Fruit fly (Drosophila melanogaster) whole organism, embryonic: ENCODE results near the gene Lcch3.

Experiments used
- Atf6 ChIP-seq: fragments of 200-800 bp; sonication (Bioruptor generic); IDR thresholded peaks from 2 replicates; pipeline ENCODE4 v1.3.6; 2022; ENCODE audit warnings: missing biosample characterization, missing genetic modification characterization
- C15 ChIP-seq: fragments of 200-800 bp; sonication (Bioruptor generic); IDR thresholded peaks from 3 replicates; pipeline ENCODE4 v1.3.6; 2022; ENCODE audit warnings: missing biosample characterization, missing genetic modification characterization
- CG10147 ChIP-seq: fragments of 200-800 bp; sonication (Bioruptor generic); optimal IDR thresholded peaks from 2 replicates; lab custom pipeline; 2019; ENCODE audit warnings: missing biosample characterization, mild to moderate bottlenecking, missing genetic modification characterization, moderate library complexity
- CG1024 ChIP-seq: fragments of 200-800 bp; sonication (Bioruptor generic); IDR thresholded peaks from 2 replicates; pipeline ENCODE4 v1.3.6; 2022; ENCODE audit warnings: missing biosample characterization, missing genetic modification characterization
- CG10979 ChIP-seq: fragments of 200-800 bp; sonication (Bioruptor generic); optimal IDR thresholded peaks from 2 replicates; lab custom pipeline; 2018; ENCODE audit warnings: missing biosample characterization, mild to moderate bottlenecking, missing genetic modification characterization, moderate library complexity
- CG11695 ChIP-seq: fragments of 200-800 bp; sonication (Bioruptor generic); IDR thresholded peaks from 3 replicates; pipeline ENCODE4 v1.3.6; 2022; ENCODE audit warnings: missing biosample characterization, missing genetic modification characterization
- CG11696 ChIP-seq: fragments of 200-800 bp; sonication (Bioruptor generic); IDR thresholded peaks from 2 replicates; pipeline ENCODE4 v1.3.6; 2022; ENCODE audit warnings: missing biosample characterization, missing genetic modification characterization
- CG12391 ChIP-seq: fragments of 200-800 bp; sonication (Bioruptor generic); optimal IDR thresholded peaks from 3 replicates; lab custom pipeline; 2018; ENCODE audit warnings: missing biosample characterization, mild to moderate bottlenecking, missing genetic modification characterization, moderate library complexity
- CG12769 ChIP-seq: fragments of 200-800 bp; sonication (Bioruptor generic); optimal IDR thresholded peaks from 2 replicates; lab custom pipeline; 2019; ENCODE audit warnings: missing biosample characterization, mild to moderate bottlenecking, missing genetic modification characterization, moderate library complexity
- CG14710 ChIP-seq: fragments of 200-800 bp; sonication (Bioruptor generic); optimal IDR thresholded peaks from 3 replicates; lab custom pipeline; 2019; ENCODE audit warnings: missing biosample characterization, mild to moderate bottlenecking, missing genetic modification characterization, moderate library complexity
- CG1603 ChIP-seq: fragments of 200-800 bp; sonication (Bioruptor generic); optimal IDR thresholded peaks from 2 replicates; lab custom pipeline; 2019; ENCODE audit warnings: missing biosample characterization, mild to moderate bottlenecking, missing genetic modification characterization, moderate library complexity
- CG1647 ChIP-seq: fragments of 200-800 bp; sonication (Bioruptor generic); optimal IDR thresholded peaks from 3 replicates; lab custom pipeline; 2016; ENCODE audit warnings: missing biosample characterization, missing genetic modification characterization
- CG17359 ChIP-seq: fragments of 200-800 bp; sonication (Bioruptor generic); optimal IDR thresholded peaks from 3 replicates; lab custom pipeline; 2018; ENCODE audit warnings: missing biosample characterization, mild to moderate bottlenecking, missing genetic modification characterization, moderate library complexity
- CG17361 ChIP-seq: fragments of 200-800 bp; sonication (Bioruptor generic); IDR thresholded peaks from 3 replicates; pipeline ENCODE4 v1.3.6; 2022; ENCODE audit warnings: missing biosample characterization, missing genetic modification characterization
- CG17802 ChIP-seq: fragments of 200-800 bp; sonication (Bioruptor generic); optimal IDR thresholded peaks from 2 replicates; lab custom pipeline; 2018; ENCODE audit warnings: missing biosample characterization, mild to moderate bottlenecking, missing genetic modification characterization, moderate library complexity
- CG1792 ChIP-seq: fragments of 200-800 bp; sonication (Bioruptor generic); optimal IDR thresholded peaks from 2 replicates; lab custom pipeline; 2016; ENCODE audit warnings: missing biosample characterization, missing genetic modification characterization
- CG30020 ChIP-seq: fragments of 200-800 bp; optimal IDR thresholded peaks from 2 replicates; lab custom pipeline; 2019; ENCODE audit warnings: missing biosample characterization, mild to moderate bottlenecking, missing genetic modification characterization, moderate library complexity
- CG30403 ChIP-seq: fragments of 200-800 bp; sonication (Bioruptor generic); optimal IDR thresholded peaks from 3 replicates; lab custom pipeline; 2016; ENCODE audit warnings: missing biosample characterization, missing genetic modification characterization
- CG30431 ChIP-seq: fragments of 200-800 bp; sonication (Bioruptor generic); optimal IDR thresholded peaks from 2 replicates; lab custom pipeline; 2017; ENCODE audit warnings: missing biosample characterization, missing genetic modification characterization
- CG4707 ChIP-seq: fragments of 200-800 bp; sonication (Bioruptor generic); optimal IDR thresholded peaks from 2 replicates; lab custom pipeline; 2018; ENCODE audit warnings: missing biosample characterization, mild to moderate bottlenecking, missing genetic modification characterization, moderate library complexity
- CG6683 ChIP-seq: fragments of 200-800 bp; sonication (Bioruptor generic); optimal IDR thresholded peaks from 2 replicates; lab custom pipeline; 2017; ENCODE audit warnings: missing biosample characterization, mild to moderate bottlenecking, missing genetic modification characterization, missing genetic modification reagents
- CG7357 ChIP-seq: fragments of 200-800 bp; sonication (Bioruptor generic); IDR thresholded peaks from 3 replicates; pipeline ENCODE4 v1.3.6; 2022; ENCODE audit warnings: missing biosample characterization, missing genetic modification characterization
- CG9797 ChIP-seq: fragments of 200-800 bp; sonication (Bioruptor generic); optimal IDR thresholded peaks from 3 replicates; lab custom pipeline; 2018; ENCODE audit warnings: missing biosample characterization, mild to moderate bottlenecking, missing genetic modification characterization
- CTCF ChIP-seq: fragments of 200-800 bp; sonication (Bioruptor generic); optimal IDR thresholded peaks from 2 replicates; lab custom pipeline; 2017; ENCODE audit warnings: missing biosample characterization, mild to moderate bottlenecking, missing genetic modification characterization, moderate library complexity
- Hey ChIP-seq: fragments of 200-800 bp; sonication (Bioruptor generic); optimal IDR thresholded peaks from 3 replicates; lab custom pipeline; 2018; ENCODE audit warnings: missing biosample characterization, mild to moderate bottlenecking, missing genetic modification characterization
- Hsf ChIP-seq: fragments of 200-800 bp; sonication (Bioruptor generic); optimal IDR thresholded peaks from 3 replicates; lab custom pipeline; 2016; ENCODE audit warnings: missing biosample characterization, missing genetic modification characterization
- Lim3 ChIP-seq: fragments of 200-800 bp; sonication (Bioruptor generic); IDR thresholded peaks from 2 replicates; pipeline ENCODE4 v1.3.6; 2022; ENCODE audit warnings: missing biosample characterization, missing genetic modification characterization
- Mrtf ChIP-seq: fragments of 200-800 bp; sonication (Bioruptor generic); IDR thresholded peaks from 3 replicates; pipeline ENCODE4 v1.3.6; 2022; ENCODE audit warnings: missing biosample characterization, missing genetic modification characterization
- Oli ChIP-seq: fragments of 200-800 bp; sonication (Bioruptor generic); optimal IDR thresholded peaks from 2 replicates; lab custom pipeline; 2018; ENCODE audit warnings: missing biosample characterization, mild to moderate bottlenecking, missing genetic modification characterization, moderate library complexity
- Pdp1 ChIP-seq, 2 experiments: fragments of 200-800 bp; sonication (Bioruptor generic); optimal IDR thresholded peaks; 3 replicates each; lab custom pipeline; 2016; ENCODE audit warnings: missing biosample characterization in 2 of 2, missing genetic modification characterization in 2 of 2, mild to moderate bottlenecking in 1 of 2, moderate library complexity in 1 of 2
- Rx ChIP-seq: fragments of 200-800 bp; sonication (Bioruptor generic); IDR thresholded peaks from 2 replicates; pipeline ENCODE4 v1.3.6; 2022; ENCODE audit warnings: missing biosample characterization, missing genetic modification characterization
- ara ChIP-seq: fragments of 200-800 bp; sonication (Bioruptor generic); IDR thresholded peaks from 2 replicates; pipeline ENCODE4 v1.3.6; 2022; ENCODE audit warnings: missing biosample characterization, missing genetic modification characterization
- bcd ChIP-seq: fragments of 200-800 bp; sonication (Bioruptor generic); optimal IDR thresholded peaks from 2 replicates; lab custom pipeline; 2017; ENCODE audit warnings: missing biosample characterization, mild to moderate bottlenecking, missing genetic modification characterization
- cad ChIP-seq: fragments of >200 bp; optimal IDR thresholded peaks from 2 replicates; lab custom pipeline; 2017; ENCODE audit warnings: missing biosample characterization, missing genetic modification characterization
- dm ChIP-seq: fragments of 200-800 bp; sonication (Bioruptor generic); optimal IDR thresholded peaks from 3 replicates; lab custom pipeline; 2016; ENCODE audit warnings: missing biosample characterization, missing genetic modification characterization
- dmrt11E ChIP-seq: fragments of 200-800 bp; sonication (Bioruptor generic); optimal IDR thresholded peaks from 3 replicates; lab custom pipeline; 2018; ENCODE audit warnings: missing biosample characterization, mild to moderate bottlenecking, missing genetic modification characterization, moderate library complexity
- en ChIP-seq: fragments of 200-800 bp; sonication (Bioruptor generic); optimal IDR thresholded peaks from 2 replicates; lab custom pipeline; 2016; ENCODE audit warnings: missing biosample characterization, missing genetic modification characterization
- gfzf ChIP-seq: fragments of 200-800 bp; sonication (Bioruptor generic); optimal IDR thresholded peaks from 2 replicates; lab custom pipeline; 2016; ENCODE audit warnings: missing biosample characterization, mild to moderate bottlenecking, missing genetic modification characterization, moderate library complexity
- lola ChIP-seq, 3 experiments: fragments of >200 bp in 2 of 3; fragments of 200-800 bp in 1 of 3; sonication (Bioruptor generic) in 1 of 3; optimal IDR thresholded peaks; 2 replicates each; lab custom pipeline; 2017 to 2019; ENCODE audit warnings: missing biosample characterization in 3 of 3, missing genetic modification characterization in 3 of 3, mild to moderate bottlenecking in 1 of 3, moderate library complexity in 1 of 3
- nerfin-1 ChIP-seq: fragments of 200-800 bp; sonication (Bioruptor generic); optimal IDR thresholded peaks from 3 replicates; lab custom pipeline; 2019; ENCODE audit warnings: missing biosample characterization, mild to moderate bottlenecking, missing genetic modification characterization, moderate library complexity
- otp ChIP-seq: fragments of 200-800 bp; sonication (Bioruptor generic); IDR thresholded peaks from 3 replicates; pipeline ENCODE4, ENCODE4 v1.3.6; 2022; ENCODE audit warnings: missing biosample characterization, missing genetic modification characterization
- pfk ChIP-seq: fragments of 200-800 bp; sonication (Bioruptor generic); optimal IDR thresholded peaks from 2 replicates; lab custom pipeline; 2018; ENCODE audit warnings: missing biosample characterization, mild to moderate bottlenecking, missing genetic modification characterization, moderate library complexity
- row ChIP-seq: fragments of 200-800 bp; sonication (Bioruptor generic); IDR thresholded peaks from 3 replicates; pipeline ENCODE4 v1.3.6; 2022; ENCODE audit warnings: missing biosample characterization, missing genetic modification characterization
- sens ChIP-seq: fragments of 200-800 bp; sonication (Bioruptor generic); peaks from one replicate; lab custom pipeline; 2016; ENCODE audit warnings: missing biosample characterization, missing genetic modification characterization
- sim ChIP-seq: fragments of 200-800 bp; sonication (Bioruptor generic); IDR thresholded peaks from 2 replicates; pipeline ENCODE4 v1.3.6; 2022; ENCODE audit warnings: missing biosample characterization, missing genetic modification characterization
- sna ChIP-seq: fragments of 200-800 bp; sonication (Bioruptor generic); IDR thresholded peaks from 2 replicates; pipeline ENCODE4 v1.3.6; 2022; ENCODE audit warnings: missing biosample characterization, missing genetic modification characterization; ENCODE audit not compliant: partially characterized antibody
- ssp ChIP-seq: fragments of 200-800 bp; sonication (Bioruptor generic); IDR thresholded peaks from 2 replicates; pipeline ENCODE4 v1.3.6; 2022; ENCODE audit warnings: missing biosample characterization, missing genetic modification characterization
- tgo ChIP-seq: fragments of 200-800 bp; sonication (Bioruptor generic); IDR thresholded peaks from 3 replicates; pipeline ENCODE4 v1.3.6; 2022; ENCODE audit warnings: missing biosample characterization, missing genetic modification characterization
- toy ChIP-seq: fragments of 200-800 bp; sonication (Bioruptor generic); IDR thresholded peaks from 2 replicates; pipeline ENCODE4 v1.3.6; 2022; ENCODE audit warnings: missing biosample characterization, missing genetic modification characterization
- twi ChIP-seq: fragments of 200-800 bp; optimal IDR thresholded peaks from 2 replicates; lab custom pipeline; 2019; ENCODE audit warnings: missing biosample characterization, mild to moderate bottlenecking, missing genetic modification characterization, moderate library complexity

Lcch3 gene

dm6 chrX:15934226-15934547, 9.3 kb downstream of the Lcch3 start (continued):
- TF ChIP-seq CG7357: peak; percentile 84
- no peak for TF ChIP-seq sim (GFP tag; lab: Robert Waterston, UW)
- TF ChIP-seq Hsf (GFP tag; lab: Kevin White, UChicago): no peak
- peak; percentile 49 for TF ChIP-seq sens (GFP tag; lab: Kevin White, UChicago)
- TF ChIP-seq dm: no peak
- peak; percentile 94 for TF ChIP-seq CG30020 (tag; lab: Kevin White, UChicago)
- TF ChIP-seq CG30403 (GFP tag; lab: Kevin White, UChicago): no peak
- TF ChIP-seq row (GFP tag; lab: Robert Waterston, UW): peak; percentile 61
- TF ChIP-seq CG1603 (tag; lab: Kevin White, UChicago): peak; percentile 97
- TF ChIP-seq CG1024 (GFP tag; lab: Robert Waterston, UW): peak; percentile 89
- TF ChIP-seq Hey (tag; lab: Kevin White, UChicago): no peak
- peak; percentile 84 for TF ChIP-seq pfk (GFP tag; lab: Kevin White, UChicago)
- no peak for TF ChIP-seq Rx (GFP tag; lab: Robert Waterston, UW)
- peak in 1 of 2 experiments; percentile 57 for TF ChIP-seq Pdp1 (GFP tag; optimal IDR thresholded peaks at IDR 0.05; lab: Kevin White, UChicago)
- peak; percentile 94 for TF ChIP-seq ssp (GFP tag; lab: Robert Waterston, UW)
- no peak for TF ChIP-seq sna
- TF ChIP-seq CG6683 (GFP tag; lab: Kevin White, UChicago): no peak
- TF ChIP-seq Lim3 (GFP tag; lab: Robert Waterston, UW): no peak
- TF ChIP-seq CTCF: no peak
- no peak for TF ChIP-seq CG30431 (GFP tag; lab: Kevin White, UChicago)
- TF ChIP-seq CG11695 (GFP tag; lab: Robert Waterston, UW): no peak

- TF ChIP-seq bcd (GFP tag; lab: Kevin White, UChicago): no peak
- no peak for TF ChIP-seq C15 (GFP tag; lab: Robert Waterston, UW)
- TF ChIP-seq toy: no peak
- TF ChIP-seq CG10979 (tag; lab: Kevin White, UChicago): peak; percentile 0
- TF ChIP-seq CG30020 (tag; lab: Kevin White, UChicago): peak; percentile 95
- no peak for TF ChIP-seq CG11696 (GFP tag; lab: Robert Waterston, UW)
- TF ChIP-seq ara (GFP tag; lab: Robert Waterston, UW): no peak
- no peak for TF ChIP-seq tgo (GFP tag; lab: Robert Waterston, UW)
- no peak for TF ChIP-seq CG12769 (tag; lab: Kevin White, UChicago)
- TF ChIP-seq gfzf (GFP tag; lab: Kevin White, UChicago): peak; percentile 57
- TF ChIP-seq CG17361 (GFP tag; lab: Robert Waterston, UW): 0 out of 3 replicates have a peak, but pooled peaks have one; percentile 35
- no peak for TF ChIP-seq otp (GFP tag; lab: Robert Waterston, UW)
- no peak for TF ChIP-seq dmrt11E (tag; lab: Kevin White, UChicago)
- no peak for TF ChIP-seq CG1792 (GFP tag; lab: Kevin White, UChicago)
- TF ChIP-seq en (GFP tag; lab: Kevin White, UChicago): no peak
- TF ChIP-seq CG4707: no peak
- TF ChIP-seq lola (GFP tag; optimal IDR thresholded peaks at IDR 0.05; lab: Kevin White, UChicago): peak in 1 of 3 experiments; percentile 70
- peak; percentile 23 for TF ChIP-seq CG14710
- no peak for TF ChIP-seq CG1647
- TF ChIP-seq CG10147 (GFP tag; lab: Kevin White, UChicago): no peak
- no peak for TF ChIP-seq cad (GFP tag; lab: Kevin White, UChicago)
- TF ChIP-seq CG12391 (tag; lab: Kevin White, UChicago): no peak
- no peak for TF ChIP-seq Mrtf (GFP tag; lab: Robert Waterston, UW)
- no peak for TF ChIP-seq CG17359 (tag; lab: Kevin White, UChicago)
- TF ChIP-seq Oli (tag; lab: Kevin White, UChicago): no peak
- TF ChIP-seq twi: no peak
- TF ChIP-seq nerfin-1 (tag; lab: Kevin White, UChicago): peak; percentile 20
- peak; percentile 65 for TF ChIP-seq CG17802 (tag; lab: Kevin White, UChicago)
- no peak for TF ChIP-seq Atf6 (GFP tag; lab: Robert Waterston, UW)
- peak; percentile 17 for TF ChIP-seq CG9797 (GFP tag; lab: Kevin White, UChicago)
Measured at dm6 chrX:15940105-15940955, 15.4 kb downstream of the Lcch3 start, which contains the start of gene Stim. Gene Stim (minus strand): TSS chrX:15940451.
